Worm (Caenorhabditis elegans) whole organism, young adult: ENCODE data around the gene C02F4.4.

Experiments
- B0336.3 ChIP-seq: fragments of 200-800 bp; sonication (Bioruptor generic); IDR thresholded peaks from 2 replicates; pipeline ENCODE4 v1.3.6; 2022; ENCODE audit warnings: missing genetic modification characterization, missing compliant biosample characterization
- F22D6.2 ChIP-seq: sonication (generic microtip); optimal IDR thresholded peaks from 2 replicates; lab custom pipeline; 2016; ENCODE audit warnings: mild to moderate bottlenecking, missing genetic modification characterization, missing compliant biosample characterization
- F23B12.7 ChIP-seq: sonication (generic microtip); optimal IDR thresholded peaks from 2 replicates; lab custom pipeline; 2017; ENCODE audit warnings: missing genetic modification characterization, mild to moderate bottlenecking, missing compliant biosample characterization, antibody characterized with exemption, moderate library complexity; ENCODE audit not compliant: insufficient read depth
- F49E8.2 ChIP-seq: sonication (generic microtip); optimal IDR thresholded peaks from 3 replicates; lab custom pipeline; 2017; ENCODE audit warnings: missing genetic modification characterization, mild to moderate bottlenecking, missing compliant biosample characterization, antibody characterized with exemption, moderate library complexity; ENCODE audit not compliant: insufficient read depth
- F57C9.4 ChIP-seq: sonication (generic microtip); optimal IDR thresholded peaks from 2 replicates; lab custom pipeline; 2017; ENCODE audit warnings: mild to moderate bottlenecking, missing genetic modification characterization, missing compliant biosample characterization
- Y56A3A.18 ChIP-seq: fragments of 200-800 bp; sonication (Bioruptor generic); IDR thresholded peaks from 2 replicates; pipeline ENCODE4 v1.3.6; 2022; ENCODE audit warnings: missing genetic modification reagents, missing genetic modification characterization, missing compliant biosample characterization
- Y67H2A.10 ChIP-seq: fragments of 200-800 bp; sonication (Bioruptor generic); conservative IDR thresholded peaks from 2 replicates; pipeline ENCODE4 v1.3.6; 2022; ENCODE audit warnings: missing genetic modification reagents, missing genetic modification characterization, missing compliant biosample characterization
- ZK185.1 ChIP-seq: sonication (generic microtip); optimal IDR thresholded peaks from 2 replicates; lab custom pipeline; 2016; ENCODE audit warnings: mild to moderate bottlenecking, missing genetic modification characterization, missing compliant biosample characterization; ENCODE audit not compliant: poor library complexity, severe bottlenecking
- ama-1 ChIP-seq, 3 experiments: fragments of 150-350 bp in 1 of 3; sonication (generic microtip) in 2 of 3; optimal IDR thresholded peaks; 2 replicates each; lab custom pipeline; 2014 to 2018; ENCODE audit warnings: missing biosample characterization in 2 of 3, missing genetic modification characterization in 2 of 3, missing genetic modification reagents in 2 of 3
- aptf-2 ChIP-seq: fragments of 200-800 bp; sonication (Bioruptor generic); conservative IDR thresholded peaks from 2 replicates; pipeline ENCODE4 v1.3.6; 2022; ENCODE audit warnings: missing genetic modification reagents, missing genetic modification characterization, missing compliant biosample characterization
- atf-7 ChIP-seq: sonication (generic microtip); optimal IDR thresholded peaks from 2 replicates; lab custom pipeline; 2017; ENCODE audit warnings: mild to moderate bottlenecking, missing genetic modification characterization, missing compliant biosample characterization
- athp-1 ChIP-seq: sonication (generic microtip); optimal IDR thresholded peaks from 2 replicates; lab custom pipeline; 2017; ENCODE audit warnings: mild to moderate bottlenecking, missing genetic modification characterization, missing compliant biosample characterization
- attf-3 ChIP-seq: fragments of 200-800 bp; sonication (Bioruptor generic); conservative IDR thresholded peaks from 2 replicates; pipeline ENCODE4 v1.3.6; 2022; ENCODE audit warnings: missing genetic modification reagents, missing genetic modification characterization, missing compliant biosample characterization
- bed-1 ChIP-seq: fragments of 200-800 bp; sonication (Bioruptor generic); IDR thresholded peaks from 2 replicates; pipeline ENCODE4 v1.3.6; 2022; ENCODE audit warnings: missing genetic modification reagents, missing genetic modification characterization, missing compliant biosample characterization
- bed-2 ChIP-seq: fragments of 200-800 bp; sonication (Bioruptor generic); IDR thresholded peaks from 2 replicates; pipeline ENCODE4 v1.3.6; 2022; ENCODE audit warnings: missing genetic modification reagents, missing genetic modification characterization, missing compliant biosample characterization
- ceh-27 ChIP-seq: fragments of 200-800 bp; sonication (Bioruptor generic); optimal IDR thresholded peaks from 2 replicates; lab custom pipeline; 2018; ENCODE audit warnings: mild to moderate bottlenecking, missing genetic modification characterization, moderate library complexity, missing compliant biosample characterization
- ceh-40 ChIP-seq: fragments of 200-800 bp; sonication (Bioruptor generic); IDR thresholded peaks from 2 replicates; pipeline ENCODE4 v1.3.6; 2022; ENCODE audit warnings: missing genetic modification characterization, missing compliant biosample characterization
- ceh-79 ChIP-seq: sonication (generic microtip); optimal IDR thresholded peaks from 2 replicates; lab custom pipeline; 2017; ENCODE audit warnings: mild to moderate bottlenecking, missing genetic modification characterization, missing compliant biosample characterization
- ceh-91 ChIP-seq: fragments of 200-800 bp; sonication (Bioruptor generic); IDR thresholded peaks from 2 replicates; pipeline ENCODE4 v1.3.6; 2022; ENCODE audit warnings: missing genetic modification reagents, missing genetic modification characterization, missing compliant biosample characterization
- chd-7 ChIP-seq: sonication (generic microtip); optimal IDR thresholded peaks from 2 replicates; lab custom pipeline; 2016; ENCODE audit warnings: mild to moderate bottlenecking, missing genetic modification characterization, moderate library complexity, missing compliant biosample characterization
- die-1 ChIP-seq: sonication (generic microtip); optimal IDR thresholded peaks from 2 replicates; lab custom pipeline; 2016; ENCODE audit warnings: missing genotype, mild to moderate bottlenecking, missing genetic modification characterization, missing compliant biosample characterization
- egl-44 ChIP-seq: fragments of 200-800 bp; sonication (Bioruptor generic); IDR thresholded peaks from 2 replicates; pipeline ENCODE4 v1.3.6; 2022; ENCODE audit warnings: missing genetic modification reagents, missing genetic modification characterization, missing compliant biosample characterization
- ekl-4 ChIP-seq: fragments of 200-800 bp; sonication (Bioruptor generic); IDR thresholded peaks from 2 replicates; pipeline ENCODE4 v1.3.6; 2022; ENCODE audit warnings: missing genetic modification reagents, missing genetic modification characterization, missing compliant biosample characterization
- ets-4 ChIP-seq: fragments of 200-800 bp; sonication (Bioruptor generic); optimal IDR thresholded peaks from 2 replicates; lab custom pipeline; 2018; ENCODE audit warnings: mild to moderate bottlenecking, missing genetic modification characterization, missing compliant biosample characterization
- gei-17 ChIP-seq: fragments of 200-800 bp; sonication (Bioruptor generic); optimal IDR thresholded peaks from 2 replicates; lab custom pipeline; 2018; ENCODE audit warnings: mild to moderate bottlenecking, missing genetic modification characterization, missing compliant biosample characterization
- hlh-12 ChIP-seq: sonication (generic microtip); optimal IDR thresholded peaks from 2 replicates; lab custom pipeline; 2016; ENCODE audit warnings: missing genetic modification characterization, missing compliant biosample characterization
- hmg-1.2 ChIP-seq: fragments of 200-800 bp; sonication (Bioruptor generic); IDR thresholded peaks from 2 replicates; pipeline ENCODE4 v1.3.6; 2022; ENCODE audit warnings: missing genetic modification reagents, missing genetic modification characterization, missing compliant biosample characterization
- hmg-20 ChIP-seq: fragments of 200-800 bp; sonication (Bioruptor generic); IDR thresholded peaks from 2 replicates; pipeline ENCODE4 v1.3.6; 2022; ENCODE audit warnings: missing genetic modification reagents, missing genetic modification characterization, missing compliant biosample characterization
- hsf-1 ChIP-seq: fragments of 200-800 bp; sonication (Bioruptor generic); IDR thresholded peaks from 2 replicates; pipeline ENCODE4 v1.3.6; 2022; ENCODE audit warnings: missing genetic modification reagents, missing genetic modification characterization, missing compliant biosample characterization
- lin-26 ChIP-seq: fragments of 200-800 bp; sonication (Bioruptor generic); IDR thresholded peaks from 2 replicates; pipeline ENCODE4 v1.3.6; 2022; ENCODE audit warnings: missing genetic modification reagents, missing genetic modification characterization, missing compliant biosample characterization
- lin-40 ChIP-seq: sonication (generic microtip); optimal IDR thresholded peaks from 2 replicates; lab custom pipeline; 2016; ENCODE audit warnings: missing genetic modification characterization, mild to moderate bottlenecking, missing compliant biosample characterization, missing genotype, missing genetic modification reagents
- lin-54 ChIP-seq: fragments of 200-800 bp; sonication (Bioruptor generic); optimal IDR thresholded peaks from 2 replicates; lab custom pipeline; 2018; ENCODE audit warnings: mild to moderate bottlenecking, missing genetic modification characterization, missing compliant biosample characterization
- madf-10 ChIP-seq: sonication (generic microtip); optimal IDR thresholded peaks from 2 replicates; lab custom pipeline; 2016; ENCODE audit warnings: mild to moderate bottlenecking, missing genetic modification characterization, missing compliant biosample characterization
- madf-3 ChIP-seq: fragments of 200-800 bp; sonication (Bioruptor generic); IDR thresholded peaks from 2 replicates; pipeline ENCODE4 v1.3.6; 2022; ENCODE audit warnings: missing genetic modification reagents, missing genetic modification characterization, missing compliant biosample characterization
- madf-8 ChIP-seq: fragments of 200-800 bp; sonication (Bioruptor generic); conservative IDR thresholded peaks from 2 replicates; pipeline ENCODE4 v1.3.6; 2022; ENCODE audit warnings: missing genetic modification reagents, missing genetic modification characterization, missing compliant biosample characterization
- mcd-1 ChIP-seq: fragments of 200-800 bp; sonication (Bioruptor generic); IDR thresholded peaks from 2 replicates; pipeline ENCODE4 v1.3.6; 2022; ENCODE audit warnings: missing genetic modification reagents, missing genetic modification characterization, missing compliant biosample characterization
- nhr-80 ChIP-seq: sonication (generic microtip); optimal IDR thresholded peaks from 2 replicates; lab custom pipeline; 2016; ENCODE audit warnings: missing genetic modification characterization, missing compliant biosample characterization
- rpc-1 ChIP-seq, 2 experiments: fragments of 150-350 bp in 1 of 2; sonication (generic microtip) in 1 of 2; optimal IDR thresholded peaks; 2 replicates each; lab custom pipeline; 2014 to 2018; ENCODE audit warnings: missing biosample characterization in 1 of 2, missing genetic modification characterization in 1 of 2, missing genetic modification reagents in 1 of 2, missing genotype in 1 of 2
- sdz-38 ChIP-seq: sonication (generic microtip); optimal IDR thresholded peaks from 2 replicates; lab custom pipeline; 2016; ENCODE audit warnings: missing genotype, missing genetic modification characterization, missing compliant biosample characterization
- snpc-1.1 ChIP-seq: sonication (generic microtip); optimal IDR thresholded peaks from 2 replicates; lab custom pipeline; 2017; ENCODE audit warnings: missing genetic modification characterization, mild to moderate bottlenecking, missing compliant biosample characterization, antibody characterized with exemption, moderate library complexity, missing genotype, missing genetic modification reagents; ENCODE audit not compliant: insufficient read depth
- snpc-4 ChIP-seq, 5 experiments: fragments of 150-350 bp in 1 of 5; sonication (generic microtip) in 4 of 5; optimal IDR thresholded peaks; 2 replicates each; lab custom pipeline; 2014 to 2018; ENCODE audit warnings: missing genetic modification characterization in 5 of 5, missing biosample characterization in 3 of 5, antibody characterized with exemption in 2 of 5, mild to moderate bottlenecking in 2 of 5, missing compliant biosample characterization in 2 of 5, missing genotype in 2 of 5, moderate library complexity in 2 of 5, missing genetic modification reagents in 1 of 5
- somi-1 ChIP-seq: fragments of 200-800 bp; sonication (Bioruptor generic); optimal IDR thresholded peaks from 2 replicates; lab custom pipeline; 2018; ENCODE audit warnings: mild to moderate bottlenecking, missing genetic modification characterization, missing compliant biosample characterization
- sptf-2 ChIP-seq: fragments of 200-800 bp; sonication (Bioruptor generic); optimal IDR thresholded peaks from 2 replicates; lab custom pipeline; 2018; ENCODE audit warnings: mild to moderate bottlenecking, missing genetic modification characterization, missing compliant biosample characterization
- tbp1 ChIP-seq: fragments of 200-800 bp; sonication (Bioruptor generic); optimal IDR thresholded peaks from 2 replicates; lab custom pipeline; 2018; ENCODE audit warnings: mild to moderate bottlenecking, missing genetic modification characterization, missing compliant biosample characterization
- tbx-9 ChIP-seq: sonication (generic microtip); optimal IDR thresholded peaks from 2 replicates; lab custom pipeline; 2016; ENCODE audit warnings: borderline replicate concordance, missing genetic modification characterization, inconsistent platforms, missing compliant biosample characterization
- ztf-26 ChIP-seq: sonication (generic microtip); optimal IDR thresholded peaks from 2 replicates; lab custom pipeline; 2017; ENCODE audit warnings: missing genetic modification characterization, missing compliant biosample characterization
- ztf-28 ChIP-seq: fragments of 200-800 bp; sonication (Bioruptor generic); IDR thresholded peaks from 2 replicates; pipeline ENCODE4 v1.3.6; 2022; ENCODE audit warnings: missing genetic modification reagents, missing genetic modification characterization, missing compliant biosample characterization
- ztf-6 ChIP-seq: fragments of 200-800 bp; sonication (Bioruptor generic); IDR thresholded peaks from 2 replicates; pipeline ENCODE4 v1.3.6; 2022; ENCODE audit warnings: missing genetic modification reagents, missing genetic modification characterization, missing compliant biosample characterization

The C02F4.4 gene

DNA sequence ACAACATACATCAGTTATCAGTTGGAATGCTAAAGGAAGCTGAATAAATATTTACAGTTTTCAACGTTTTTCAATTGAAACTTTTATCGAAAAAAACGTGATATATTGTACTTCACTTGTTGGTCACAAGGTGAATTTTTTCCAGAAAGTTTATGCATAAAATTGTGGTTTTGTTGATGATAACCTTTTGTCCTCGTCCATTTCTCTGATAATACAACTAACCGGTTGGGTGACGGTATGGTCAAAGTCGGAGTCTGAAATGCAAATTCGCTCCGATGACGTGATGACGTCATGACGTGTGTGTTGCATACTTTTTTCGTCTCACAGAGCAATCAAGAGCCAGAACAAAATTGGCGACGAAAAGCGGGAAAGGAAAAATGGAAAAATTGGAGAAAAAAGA, 3.6 kb downstream of the C02F4.4 start (continued):
- TF ChIP-seq bed-1 (GFP tag; lab: Robert Waterston, UW) = no peak
- TF ChIP-seq hmg-1.2 (GFP tag; lab: Robert Waterston, UW) = no peak
- no peak for TF ChIP-seq bed-2 (GFP tag; lab: Robert Waterston, UW)
- no peak for TF ChIP-seq madf-3
- 0 out of 2 replicates have a peak, but pooled peaks have one; percentile 13 for TF ChIP-seq egl-44
- TF ChIP-seq B0336.3 (GFP tag; lab: Robert Waterston, UW) = peak; percentile 56
- no peak for TF ChIP-seq hmg-20 (GFP tag; lab: Robert Waterston, UW)
- TF ChIP-seq F22D6.2 = no peak
- no peak for TF ChIP-seq snpc-4 (GFP tag; optimal IDR thresholded peaks at IDR 0.05; lab: Kevin White, UChicago)
- TF ChIP-seq snpc-4 (tag; optimal IDR thresholded peaks at IDR 0.05; lab: Kevin White, UChicago) = no peak
- TF ChIP-seq sptf-2 (GFP tag; lab: Kevin White, UChicago) = no peak
- no peak for TF ChIP-seq tbx-9 (tag; lab: Kevin White, UChicago)
- TF ChIP-seq aptf-2 (GFP tag; lab: Robert Waterston, UW) = no peak
- TF ChIP-seq snpc-1.1 = no peak
- no peak for TF ChIP-seq ama-1 (optimal IDR thresholded peaks at IDR 0.05; lab: Kevin White, UChicago)
- no peak for TF ChIP-seq ama-1 (GFP tag; optimal IDR thresholded peaks at IDR 0.05; lab: Kevin White, UChicago)
- TF ChIP-seq sdz-38 (tag; lab: Kevin White, UChicago) = no peak
- peak; percentile 59 for TF ChIP-seq hsf-1
- TF ChIP-seq F23B12.7 (tag; lab: Kevin White, UChicago) = no peak
- no peak for TF ChIP-seq die-1
- no peak for TF ChIP-seq athp-1
- peak; percentile 77 for TF ChIP-seq nhr-80 (tag; lab: Kevin White, UChicago)
- no peak for TF ChIP-seq lin-26 (GFP tag; lab: Robert Waterston, UW)
- TF ChIP-seq ceh-79 (tag; lab: Kevin White, UChicago) = no peak
- TF ChIP-seq F49E8.2 = no peak
- no peak for TF ChIP-seq ekl-4 (GFP tag; lab: Robert Waterston, UW)
- 0 out of 2 replicates have a peak, but pooled peaks have one; percentile 13 for TF ChIP-seq Y56A3A.18 (GFP tag; lab: Robert Waterston, UW)
- no peak for TF ChIP-seq ZK185.1 (tag; lab: Kevin White, UChicago)
- no peak for TF ChIP-seq ztf-28 (GFP tag; lab: Robert Waterston, UW)
- TF ChIP-seq mcd-1 (GFP tag; lab: Robert Waterston, UW) = no peak
- TF ChIP-seq madf-8 = no peak
- TF ChIP-seq madf-10 (tag; lab: Kevin White, UChicago) = peak; percentile 51
- TF ChIP-seq F57C9.4 (tag; lab: Kevin White, UChicago) = no peak
- TF ChIP-seq lin-40 (tag; lab: Kevin White, UChicago) = no peak
- TF ChIP-seq ztf-6 (GFP tag; lab: Robert Waterston, UW) = no peak
- peak; percentile 97 for TF ChIP-seq atf-7 (tag; lab: Kevin White, UChicago)
- TF ChIP-seq Y67H2A.10 (GFP tag; lab: Robert Waterston, UW) = no peak
- TF ChIP-seq ceh-91 (GFP tag; lab: Robert Waterston, UW) = no peak
- peak; percentile 39 for TF ChIP-seq ets-4
- no peak for TF ChIP-seq rpc-1 (optimal IDR thresholded peaks at IDR 0.05; lab: Kevin White, UChicago)
- TF ChIP-seq rpc-1 (tag; optimal IDR thresholded peaks at IDR 0.05; lab: Kevin White, UChicago) = no peak
- no peak for TF ChIP-seq chd-7 (tag; lab: Kevin White, UChicago)
- no peak for TF ChIP-seq attf-3 (GFP tag; lab: Robert Waterston, UW)
- TF ChIP-seq lin-54 (GFP tag; lab: Kevin White, UChicago) = no peak
- TF ChIP-seq somi-1 = no peak
- no peak for TF ChIP-seq gei-17
- TF ChIP-seq ztf-26 = no peak
- no peak for TF ChIP-seq ceh-27 (GFP tag; lab: Kevin White, UChicago)
- no peak for TF ChIP-seq ceh-40 (GFP tag; lab: Robert Waterston, UW)
- no peak for TF ChIP-seq tbp1
- no peak for TF ChIP-seq hlh-12 (tag; lab: Kevin White, UChicago)
